Fruit fly (Drosophila melanogaster): ENCODE results near the gene CG11131.
A peak's percentile ranks its signal among the peaks of the same experiment; 100 is the strongest.

Gene CG11131

DNA sequence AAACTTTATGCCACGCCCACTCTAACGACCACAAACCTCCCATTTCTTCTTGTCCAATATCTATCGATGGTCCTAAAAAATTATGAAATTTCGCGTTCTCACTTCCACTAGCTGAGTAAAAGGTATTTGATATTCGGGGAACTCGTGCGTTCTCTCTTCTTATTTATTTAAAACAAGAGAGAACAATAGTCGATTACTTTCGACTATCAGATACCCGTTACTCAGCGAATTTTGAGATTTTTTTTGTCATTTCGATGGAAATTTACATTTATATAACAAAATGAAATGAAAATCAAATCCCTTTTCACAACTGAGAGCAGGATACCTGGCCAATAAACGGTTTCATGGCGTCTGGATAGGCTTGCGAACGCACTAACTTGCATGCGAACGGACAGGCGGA lies 45.9 kb downstream of the CG11131 start:
- TF ChIP-seq toe (GFP tag; optimal IDR thresholded peaks at IDR 0.05) (no peak), CG33017 (tag; optimal IDR thresholded peaks at IDR 0.05) (no peak), Hr96 (GFP tag; optimal IDR thresholded peaks at IDR 0.05) (no peak), bab1 (GFP tag; optimal IDR thresholded peaks at IDR 0.05) (no peak), Clk (GFP tag; optimal IDR thresholded peaks at IDR 0.05) (no peak), CG1620 (GFP tag; optimal IDR thresholded peaks at IDR 0.05) (no peak), CG14711 (tag; optimal IDR thresholded peaks at IDR 0.05) (no peak), CG12768 (GFP tag; optimal IDR thresholded peaks at IDR 0.05) (no peak), CG11617 (GFP tag; optimal IDR thresholded peaks at IDR 0.05) (no peak), cnc (optimal IDR thresholded peaks at IDR 0.05) (no peak), Crg-1 (GFP tag; optimal IDR thresholded peaks at IDR 0.05) (no peak), cic (GFP tag; optimal IDR thresholded peaks at IDR 0.05) (no peak), tj (GFP tag; optimal IDR thresholded peaks at IDR 0.05) (no peak), ovo (GFP tag; optimal IDR thresholded peaks at IDR 0.05) (no peak), CG7045 (GFP tag; optimal IDR thresholded peaks at IDR 0.05) (no peak), CG7101 (tag; optimal IDR thresholded peaks at IDR 0.05) (no peak), CG5204 (GFP tag; optimal IDR thresholded peaks at IDR 0.05) (no peak), kay (GFP tag; ENCODE audit: borderline replicate concordance) (no peak), pad (GFP tag; optimal IDR thresholded peaks at IDR 0.05) (no peak)

DNA sequence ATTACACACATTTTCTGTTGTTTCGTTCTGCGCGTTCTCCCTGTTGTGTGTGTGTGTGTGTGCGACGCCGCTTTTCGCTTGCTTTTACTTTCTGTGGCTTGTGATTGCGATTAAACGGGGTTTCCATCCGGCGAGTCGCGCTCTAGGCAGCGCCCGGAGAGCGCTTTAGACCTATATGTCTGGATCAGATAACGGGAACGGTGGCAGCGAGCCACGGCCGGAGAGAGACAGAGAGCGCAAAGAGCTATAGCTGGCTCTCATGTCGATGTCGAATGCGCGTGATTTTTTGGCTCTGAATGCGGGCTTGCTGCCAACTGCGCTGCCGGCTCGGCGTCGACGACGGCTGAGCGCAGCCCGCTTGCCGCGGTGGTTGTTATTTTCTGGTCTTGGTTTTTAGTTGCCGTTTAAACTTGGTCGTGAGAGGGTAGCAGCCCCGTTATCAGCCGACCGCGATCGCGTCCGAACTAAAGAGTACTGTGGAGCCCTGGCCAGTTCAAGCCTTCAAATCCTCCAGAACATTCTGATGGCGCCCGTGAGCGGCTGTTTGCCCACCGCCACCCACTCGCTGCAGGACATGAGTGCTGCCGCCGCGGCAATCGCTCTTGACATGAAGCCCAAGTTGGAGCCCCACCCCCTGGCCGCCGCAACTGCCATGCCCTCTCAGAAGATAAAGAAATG lies 46.9 kb downstream of the CG11131 start, which contains the start of gene Mes2:
Mes2 (plus strand) TSS at position 394 of the 678 bp plus-strand sequence.
- TF ChIP-seq CG12768 (GFP tag; optimal IDR thresholded peaks at IDR 0.05) (peak; percentile 92), Clk (GFP tag; optimal IDR thresholded peaks at IDR 0.05) (no peak), ovo (GFP tag; optimal IDR thresholded peaks at IDR 0.05) (peak; percentile 72), pad (GFP tag; optimal IDR thresholded peaks at IDR 0.05) (peak; percentile 29), tj (GFP tag; optimal IDR thresholded peaks at IDR 0.05) (peak; percentile 82), kay (GFP tag; ENCODE audit: borderline replicate concordance) (peak; percentile 34)

DNA sequence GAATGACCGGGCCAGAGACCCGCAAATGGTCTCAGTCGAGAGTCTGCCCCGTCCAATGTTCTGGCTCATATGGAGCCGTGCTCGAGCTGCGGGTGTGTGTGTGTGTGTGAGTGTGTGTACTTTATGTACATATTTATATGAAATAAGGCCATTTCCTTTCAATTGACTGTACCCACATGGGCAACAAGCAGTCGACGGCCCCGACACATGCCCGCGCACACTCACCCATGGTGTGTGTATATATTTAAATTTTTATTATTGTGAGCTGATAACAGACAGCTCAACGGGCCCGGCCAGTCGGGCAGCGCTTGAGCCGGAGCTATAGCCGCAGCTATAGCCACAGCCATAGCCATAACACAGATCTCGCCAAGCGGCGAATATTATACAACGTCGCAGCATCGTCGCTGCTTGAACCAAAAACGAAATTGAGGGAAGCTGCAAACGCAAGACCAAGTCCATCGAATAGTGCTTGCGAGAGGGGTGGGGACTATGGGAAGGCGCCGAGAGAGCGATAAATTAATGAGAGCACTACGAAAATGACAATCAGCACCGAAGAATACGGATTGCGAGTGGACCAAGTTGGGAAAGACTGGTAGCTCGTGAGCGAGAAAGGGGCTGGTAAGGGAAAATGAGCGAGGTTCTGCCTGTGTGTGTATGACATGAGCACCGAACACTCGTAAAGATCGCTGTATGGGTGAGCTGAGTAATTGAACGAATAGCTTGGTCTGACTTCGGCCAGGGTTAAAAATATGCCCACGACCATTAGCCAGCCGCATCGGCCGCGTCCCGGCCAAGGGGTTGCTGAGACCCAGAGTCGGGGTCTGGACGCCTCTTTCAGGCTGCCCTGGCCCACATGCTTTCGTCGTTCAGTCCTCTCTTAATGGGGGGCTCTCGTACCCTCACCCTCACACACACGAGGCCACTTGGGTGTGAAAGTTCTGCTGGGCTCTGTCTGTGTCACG lies 49.7 kb downstream of the CG11131 start:
- TF ChIP-seq Mnt (GFP tag; optimal IDR thresholded peaks at IDR 0.05) (no peak), CG33017 (tag; optimal IDR thresholded peaks at IDR 0.05) (no peak), Clk (GFP tag; optimal IDR thresholded peaks at IDR 0.05) (no peak), pad (GFP tag; optimal IDR thresholded peaks at IDR 0.05) (no peak), CG12768 (GFP tag; optimal IDR thresholded peaks at IDR 0.05) (peak; percentile 87), toe (GFP tag; optimal IDR thresholded peaks at IDR 0.05) (no peak), CG11617 (GFP tag; optimal IDR thresholded peaks at IDR 0.05) (no peak)
